Worm (Caenorhabditis elegans) whole organism, mixed stage, embryonic: ENCODE results near the gene F55F1.2.

ENCODE experiments used
- M03D4.4 ChIP-seq: sonication (generic microtip); optimal IDR thresholded peaks from 2 replicates; lab custom pipeline; 2017; ENCODE audit warnings: mild to moderate bottlenecking, missing genetic modification characterization, missing compliant biosample characterization
- bed-3 ChIP-seq: fragments of 200-800 bp; sonication (Bioruptor generic); optimal IDR thresholded peaks from 3 replicates; lab custom pipeline; 2018; ENCODE audit warnings: mild to moderate bottlenecking, missing genetic modification characterization, moderate library complexity, missing compliant biosample characterization
- blmp-1 ChIP-seq: fragments of 150-350 bp; optimal IDR thresholded peaks from 2 replicates; lab custom pipeline; 2014; ENCODE audit warnings: missing biosample characterization, missing genetic modification characterization
- ceh-39 ChIP-seq: fragments of 150-350 bp; optimal IDR thresholded peaks from 2 replicates; lab custom pipeline; 2014; ENCODE audit warnings: missing biosample characterization, missing genetic modification characterization
- ceh-43 ChIP-seq: fragments of 200-800 bp; sonication (Bioruptor generic); optimal IDR thresholded peaks from 2 replicates; lab custom pipeline; 2018; ENCODE audit warnings: mild to moderate bottlenecking, missing genetic modification characterization, moderate library complexity, missing compliant biosample characterization
- ceh-83 ChIP-seq: fragments of 200-800 bp; sonication (Bioruptor generic); optimal IDR thresholded peaks from 2 replicates; lab custom pipeline; 2018; ENCODE audit warnings: mild to moderate bottlenecking, missing genetic modification characterization, missing compliant biosample characterization
- ces-1 ChIP-seq: fragments of 150-350 bp; optimal IDR thresholded peaks from 2 replicates; lab custom pipeline; 2014; ENCODE audit warnings: missing biosample characterization, missing genetic modification reagents, missing genetic modification characterization
- cnd-1 ChIP-seq: fragments of 200-800 bp; sonication (Bioruptor generic); optimal IDR thresholded peaks from 2 replicates; lab custom pipeline; 2018; ENCODE audit warnings: mild to moderate bottlenecking, missing genetic modification characterization, missing compliant biosample characterization
- drap-1 ChIP-seq: fragments of 200-800 bp; sonication (Bioruptor generic); optimal IDR thresholded peaks from 3 replicates; lab custom pipeline; 2018; ENCODE audit warnings: mild to moderate bottlenecking, missing genetic modification characterization, missing compliant biosample characterization
- elt-1 ChIP-seq: sonication (generic microtip); optimal IDR thresholded peaks from 2 replicates; lab custom pipeline; 2017; ENCODE audit warnings: missing genetic modification characterization, mild to moderate bottlenecking, missing compliant biosample characterization, antibody characterized with exemption, moderate library complexity, borderline replicate concordance; ENCODE audit not compliant: insufficient read depth
- elt-3 ChIP-seq: fragments of 150-350 bp; optimal IDR thresholded peaks from 2 replicates; lab custom pipeline; 2014; ENCODE audit warnings: missing biosample characterization, missing genetic modification characterization
- flh-1 ChIP-seq: fragments of 200-800 bp; sonication (Bioruptor generic); optimal IDR thresholded peaks from 2 replicates; lab custom pipeline; 2018; ENCODE audit warnings: mild to moderate bottlenecking, missing genetic modification characterization, moderate library complexity, missing compliant biosample characterization
- ham-2 ChIP-seq: fragments of 200-800 bp; sonication (Bioruptor generic); optimal IDR thresholded peaks from 2 replicates; lab custom pipeline; 2018; ENCODE audit warnings: mild to moderate bottlenecking, missing genetic modification characterization, missing compliant biosample characterization
- hlh-1 ChIP-seq: fragments of 150-350 bp; optimal IDR thresholded peaks from 2 replicates; lab custom pipeline; 2014; ENCODE audit warnings: missing biosample characterization, missing genetic modification reagents, missing genetic modification characterization
- lin-13 ChIP-seq: fragments of 150-350 bp; optimal IDR thresholded peaks from 2 replicates; lab custom pipeline; 2014; ENCODE audit warnings: missing biosample characterization, missing genetic modification characterization
- lin-32 ChIP-seq: fragments of 200-800 bp; sonication (Bioruptor generic); optimal IDR thresholded peaks from 2 replicates; lab custom pipeline; 2018; ENCODE audit warnings: mild to moderate bottlenecking, missing genetic modification characterization, missing compliant biosample characterization
- lsy-2 ChIP-seq: fragments of 150-350 bp; optimal IDR thresholded peaks from 2 replicates; lab custom pipeline; 2014; ENCODE audit warnings: missing biosample characterization, missing genetic modification characterization
- mab-5 ChIP-seq: fragments of 150-350 bp; optimal IDR thresholded peaks from 2 replicates; lab custom pipeline; 2014; ENCODE audit warnings: missing biosample characterization, missing genetic modification characterization
- mep-1 ChIP-seq: fragments of 150-350 bp; optimal IDR thresholded peaks from 2 replicates; lab custom pipeline; 2017; ENCODE audit warnings: missing biosample characterization, missing genetic modification reagents, missing genetic modification characterization, inconsistent platforms
- mls-2 ChIP-seq: sonication (generic microtip); optimal IDR thresholded peaks from 2 replicates; lab custom pipeline; 2016; ENCODE audit warnings: mild to moderate bottlenecking, missing genetic modification characterization, moderate library complexity, missing compliant biosample characterization
- nhr-12 ChIP-seq: fragments of 150-350 bp; optimal IDR thresholded peaks from 2 replicates; lab custom pipeline; 2014; ENCODE audit warnings: missing biosample characterization, missing genetic modification characterization
- nhr-2 ChIP-seq: fragments of 150-350 bp; optimal IDR thresholded peaks from 2 replicates; lab custom pipeline; 2014; ENCODE audit warnings: missing biosample characterization, missing genetic modification characterization
- nhr-237 ChIP-seq: fragments of 150-350 bp; optimal IDR thresholded peaks from 2 replicates; lab custom pipeline; 2014; ENCODE audit warnings: missing biosample characterization, missing genetic modification characterization
- nhr-28 ChIP-seq: fragments of 150-350 bp; optimal IDR thresholded peaks from 2 replicates; lab custom pipeline; 2014; ENCODE audit warnings: missing biosample characterization, missing genetic modification characterization
- nhr-76 ChIP-seq: sonication (generic microtip); optimal IDR thresholded peaks from 2 replicates; lab custom pipeline; 2017; ENCODE audit warnings: missing biosample characterization, missing genetic modification characterization
- pha-4 ChIP-seq: fragments of 150-350 bp; optimal IDR thresholded peaks from 2 replicates; lab custom pipeline; 2018; ENCODE audit warnings: missing biosample characterization, missing genetic modification reagents, missing genetic modification characterization
- sem-2 ChIP-seq: fragments of 200-800 bp; sonication (Bioruptor generic); optimal IDR thresholded peaks from 2 replicates; lab custom pipeline; 2018; ENCODE audit warnings: mild to moderate bottlenecking, missing genetic modification characterization, missing compliant biosample characterization
- snpc-4 ChIP-seq: fragments of 150-350 bp; optimal IDR thresholded peaks from 2 replicates; lab custom pipeline; 2014; ENCODE audit warnings: missing biosample characterization, missing genetic modification characterization
- sptf-1 ChIP-seq: sonication (generic microtip); optimal IDR thresholded peaks from 2 replicates; lab custom pipeline; 2017; ENCODE audit warnings: mild to moderate bottlenecking, missing genetic modification characterization, moderate library complexity, missing compliant biosample characterization
- tbx-8 ChIP-seq: fragments of 200-800 bp; sonication (Bioruptor generic); optimal IDR thresholded peaks from 2 replicates; lab custom pipeline; 2018; ENCODE audit warnings: mild to moderate bottlenecking, missing genetic modification characterization, moderate library complexity, missing compliant biosample characterization
- unc-120 ChIP-seq: sonication (generic microtip); optimal IDR thresholded peaks from 2 replicates; lab custom pipeline; 2017; ENCODE audit warnings: missing genetic modification characterization, missing compliant biosample characterization; ENCODE audit not compliant: poor library complexity, severe bottlenecking
- unc-39 ChIP-seq: fragments of 150-350 bp; optimal IDR thresholded peaks from 2 replicates; lab custom pipeline; 2014; ENCODE audit warnings: missing biosample characterization, missing genetic modification characterization
- unc-62 ChIP-seq: fragments of 150-350 bp; optimal IDR thresholded peaks from 2 replicates; lab custom pipeline; 2014; ENCODE audit warnings: missing biosample characterization, missing genetic modification reagents, missing genetic modification characterization
- zip-8 ChIP-seq: fragments of 150-350 bp; optimal IDR thresholded peaks from 2 replicates; lab custom pipeline; 2014; ENCODE audit warnings: missing biosample characterization, missing genetic modification characterization
- ztf-11 ChIP-seq: fragments of 150-350 bp; optimal IDR thresholded peaks from 2 replicates; lab custom pipeline; 2014; ENCODE audit warnings: missing biosample characterization, missing genetic modification characterization

F55F1.2 gene

ce11 chrX:2769685-2770084 lies at the start of gene F55F1.2:
F55F1.2 (minus strand) TSS chrX:2770060.
- TF ChIP-seq lsy-2: no peak
- TF ChIP-seq elt-1 (tag; lab: Kevin White, UChicago): no peak
- TF ChIP-seq cnd-1: no peak
- TF ChIP-seq mls-2: no peak
- no peak for TF ChIP-seq ham-2 (GFP tag; lab: Kevin White, UChicago)
- TF ChIP-seq lin-32 (GFP tag; lab: Kevin White, UChicago): no peak
- no peak for TF ChIP-seq hlh-1 (tag; lab: Kevin White, UChicago)
- TF ChIP-seq nhr-237 (tag; lab: Kevin White, UChicago): no peak
- TF ChIP-seq ztf-11 (tag; lab: Kevin White, UChicago): no peak

ce11 chrX:2818899-2819298 lies 49.0 kb upstream of the F55F1.2 start:
- no peak for TF ChIP-seq snpc-4
- no peak for TF ChIP-seq nhr-76 (tag; lab: Kevin White, UChicago)
- TF ChIP-seq nhr-237 (tag; lab: Kevin White, UChicago): no peak
- TF ChIP-seq elt-1 (tag; lab: Kevin White, UChicago): no peak
- TF ChIP-seq bed-3 (GFP tag; lab: Kevin White, UChicago): no peak
- TF ChIP-seq ceh-83 (GFP tag; lab: Kevin White, UChicago): no peak
- no peak for TF ChIP-seq ces-1
- no peak for TF ChIP-seq mep-1 (tag; lab: Kevin White, UChicago)
- TF ChIP-seq flh-1 (GFP tag; lab: Kevin White, UChicago): no peak
- no peak for TF ChIP-seq nhr-2 (tag; lab: Kevin White, UChicago)
- no peak for TF ChIP-seq unc-39 (tag; lab: Kevin White, UChicago)
- no peak for TF ChIP-seq nhr-28
- no peak for TF ChIP-seq pha-4 (tag; lab: Kevin White, UChicago)
- TF ChIP-seq cnd-1: no peak

ce11 chrX:2814097-2814720 lies 44.3 kb upstream of the F55F1.2 start, which contains the start of gene C14A11.6:
C14A11.6 (minus strand) TSS chrX:2814147.
- TF ChIP-seq unc-62 (no peak), mep-1 (tag; lab: Kevin White, UChicago) (no peak), sptf-1 (tag; lab: Kevin White, UChicago) (no peak), unc-39 (tag; lab: Kevin White, UChicago) (no peak), lin-13 (no peak), nhr-12 (tag; lab: Kevin White, UChicago) (no peak), nhr-2 (tag; lab: Kevin White, UChicago) (no peak), unc-120 (tag; lab: Kevin White, UChicago) (no peak), zip-8 (tag; lab: Kevin White, UChicago) (no peak), ceh-83 (GFP tag; lab: Kevin White, UChicago) (no peak), sem-2 (GFP tag; lab: Kevin White, UChicago) (no peak), flh-1 (GFP tag; lab: Kevin White, UChicago) (no peak), drap-1 (GFP tag; lab: Kevin White, UChicago) (no peak), nhr-237 (tag; lab: Kevin White, UChicago) (no peak), bed-3 (GFP tag; lab: Kevin White, UChicago) (no peak), hlh-1 (tag; lab: Kevin White, UChicago) (no peak), cnd-1 (no peak), M03D4.4 (tag; lab: Kevin White, UChicago) (no peak)
- TF ChIP-seq, all 35 proteins: peak for 0

- TF ChIP-seq mls-2 (peak; percentile 86), zip-8 (tag; lab: Kevin White, UChicago) (no peak), flh-1 (GFP tag; lab: Kevin White, UChicago) (no peak), elt-3 (no peak), ces-1 (peak; percentile 56), ceh-43 (GFP tag; lab: Kevin White, UChicago) (peak; percentile 57), unc-62 (peak; percentile 21), sem-2 (GFP tag; lab: Kevin White, UChicago) (no peak), nhr-12 (tag; lab: Kevin White, UChicago) (no peak), lin-32 (GFP tag; lab: Kevin White, UChicago) (peak; percentile 45), mab-5 (tag; lab: Kevin White, UChicago) (no peak), snpc-4 (no peak), hlh-1 (tag; lab: Kevin White, UChicago) (peak; percentile 40), elt-1 (tag; lab: Kevin White, UChicago) (no peak), unc-39 (tag; lab: Kevin White, UChicago) (no peak), ceh-83 (GFP tag; lab: Kevin White, UChicago) (peak; percentile 61), nhr-237 (tag; lab: Kevin White, UChicago) (peak; percentile 77), ceh-39 (tag; lab: Kevin White, UChicago) (no peak), nhr-2 (tag; lab: Kevin White, UChicago) (no peak), sptf-1 (tag; lab: Kevin White, UChicago) (peak; percentile 85), cnd-1 (peak; percentile 65), drap-1 (GFP tag; lab: Kevin White, UChicago) (peak; percentile 74), blmp-1 (tag; lab: Kevin White, UChicago) (no peak), nhr-76 (tag; lab: Kevin White, UChicago) (no peak), unc-120 (tag; lab: Kevin White, UChicago) (peak; percentile 75), pha-4 (tag; lab: Kevin White, UChicago) (peak; percentile 72), mep-1 (tag; lab: Kevin White, UChicago) (peak; percentile 92), bed-3 (GFP tag; lab: Kevin White, UChicago) (peak; percentile 10), nhr-28 (no peak), M03D4.4 (tag; lab: Kevin White, UChicago) (peak; percentile 79), lin-13 (peak; percentile 79), ham-2 (GFP tag; lab: Kevin White, UChicago) (peak; percentile 50), tbx-8 (GFP tag; lab: Kevin White, UChicago) (peak; percentile 42), lsy-2 (peak; percentile 76), ztf-11 (tag; lab: Kevin White, UChicago) (no peak)
Measured at ce11 chrX:2809611-2810010, 39.8 kb upstream of the F55F1.2 start, which contains the start of gene C14A11.9. C14A11.9 (minus strand) TSS chrX:2809637.
